Fruit fly (Drosophila melanogaster) whole organism, embryonic: Measurements from ENCODE around the gene CG31717.

Source experiments
- BEAF-32 ChIP-seq: fragments of 200-800 bp; sonication (Bioruptor generic); optimal IDR thresholded peaks from 3 replicates; lab custom pipeline; 2017; ENCODE audit warnings: missing biosample characterization, missing genetic modification characterization, mild to moderate bottlenecking, moderate library complexity, missing genetic modification reagents
- BtbVII ChIP-seq: fragments of 200-800 bp; sonication (Bioruptor generic); optimal IDR thresholded peaks from 3 replicates; lab custom pipeline; 2017; ENCODE audit warnings: missing biosample characterization, mild to moderate bottlenecking, missing genetic modification characterization
- CG11398 ChIP-seq: fragments of 200-800 bp; sonication (Bioruptor generic); optimal IDR thresholded peaks from 2 replicates; lab custom pipeline; 2016; ENCODE audit warnings: missing biosample characterization, missing genetic modification characterization
- CG14050 ChIP-seq: fragments of 200-800 bp; sonication (Bioruptor generic); IDR thresholded peaks from 3 replicates; pipeline ENCODE4 v1.3.6; 2022; ENCODE audit warnings: missing biosample characterization, missing genetic modification characterization
- CG14710 ChIP-seq: fragments of 200-800 bp; sonication (Bioruptor generic); optimal IDR thresholded peaks from 3 replicates; lab custom pipeline; 2019; ENCODE audit warnings: missing biosample characterization, mild to moderate bottlenecking, missing genetic modification characterization, moderate library complexity
- CG15479 ChIP-seq: fragments of 200-800 bp; sonication (Bioruptor generic); optimal IDR thresholded peaks from 3 replicates; lab custom pipeline; 2019; ENCODE audit warnings: missing biosample characterization, mild to moderate bottlenecking, missing genetic modification characterization, moderate library complexity
- CG15696 ChIP-seq: fragments of 200-800 bp; sonication (Bioruptor generic); optimal IDR thresholded peaks from 2 replicates; lab custom pipeline; 2019; ENCODE audit warnings: missing biosample characterization, mild to moderate bottlenecking, missing genetic modification characterization, moderate library complexity
- CG17361 ChIP-seq: fragments of 200-800 bp; sonication (Bioruptor generic); IDR thresholded peaks from 3 replicates; pipeline ENCODE4 v1.3.6; 2022; ENCODE audit warnings: missing biosample characterization, missing genetic modification characterization
- CG17912 ChIP-seq: fragments of 200-800 bp; sonication (Bioruptor generic); optimal IDR thresholded peaks from 2 replicates; lab custom pipeline; 2018; ENCODE audit warnings: missing biosample characterization, mild to moderate bottlenecking, missing genetic modification characterization
- CG2712 ChIP-seq: fragments of 200-800 bp; optimal IDR thresholded peaks from 3 replicates; lab custom pipeline; 2019; ENCODE audit warnings: missing biosample characterization, mild to moderate bottlenecking, missing genetic modification characterization, moderate library complexity
- CG33557 ChIP-seq: fragments of 200-800 bp; sonication (Bioruptor generic); optimal IDR thresholded peaks from 2 replicates; lab custom pipeline; 2019; ENCODE audit warnings: missing biosample characterization, mild to moderate bottlenecking, missing genetic modification characterization, moderate library complexity
- CG34376 ChIP-seq: fragments of 200-800 bp; sonication (Bioruptor generic); optimal IDR thresholded peaks from 2 replicates; lab custom pipeline; 2018; ENCODE audit warnings: missing biosample characterization, mild to moderate bottlenecking, missing genetic modification characterization
- CG4360 ChIP-seq: fragments of 200-800 bp; sonication (Bioruptor generic); IDR thresholded peaks from 2 replicates; pipeline ENCODE4 v1.3.6; 2022; ENCODE audit warnings: missing biosample characterization, missing genetic modification characterization
- CG6813 ChIP-seq: fragments of 200-800 bp; sonication (Bioruptor generic); optimal IDR thresholded peaks from 2 replicates; lab custom pipeline; 2017; ENCODE audit warnings: missing biosample characterization, missing genetic modification characterization, mild to moderate bottlenecking, moderate library complexity, missing genetic modification reagents
- Dbx ChIP-seq: fragments of 200-800 bp; sonication (Bioruptor generic); IDR thresholded peaks from 3 replicates; pipeline ENCODE4 v1.3.6; 2022; ENCODE audit warnings: missing biosample characterization, missing genetic modification characterization
- Deaf1 ChIP-seq: fragments of 200-800 bp; optimal IDR thresholded peaks from 3 replicates; lab custom pipeline; 2019; ENCODE audit warnings: missing biosample characterization, mild to moderate bottlenecking, missing genetic modification characterization, moderate library complexity
- GATAe ChIP-seq: fragments of 200-800 bp; sonication (Bioruptor generic); conservative IDR thresholded peaks from 2 replicates; pipeline ENCODE4 v1.3.6; 2022; ENCODE audit warnings: missing biosample characterization, missing genetic modification characterization
- HmgZ ChIP-seq: fragments of 200-800 bp; sonication (Bioruptor generic); optimal IDR thresholded peaks from 2 replicates; lab custom pipeline; 2018; ENCODE audit warnings: missing biosample characterization, mild to moderate bottlenecking, missing genetic modification characterization
- MBD-R2 ChIP-seq: fragments of 200-800 bp; sonication (Bioruptor generic); IDR thresholded peaks from 2 replicates; pipeline ENCODE4 v1.3.6; 2022; ENCODE audit warnings: missing biosample characterization, missing genetic modification characterization
- MTF-1 ChIP-seq: fragments of 200-800 bp; sonication (Bioruptor generic); optimal IDR thresholded peaks from 2 replicates; lab custom pipeline; 2018; ENCODE audit warnings: missing biosample characterization, mild to moderate bottlenecking, missing genetic modification characterization, borderline replicate concordance
- Sox100B ChIP-seq: fragments of 200-800 bp; sonication (Bioruptor generic); optimal IDR thresholded peaks from 3 replicates; lab custom pipeline; 2018; ENCODE audit warnings: missing biosample characterization, mild to moderate bottlenecking, missing genetic modification characterization
- Sry-δ ChIP-seq: fragments of 200-800 bp; sonication (Bioruptor generic); optimal IDR thresholded peaks from 2 replicates; lab custom pipeline; 2016; ENCODE audit warnings: missing biosample characterization, missing genetic modification characterization
- Ssrp ChIP-seq: fragments of 200-800 bp; sonication (Bioruptor generic); optimal IDR thresholded peaks from 2 replicates; lab custom pipeline; 2018; ENCODE audit warnings: missing biosample characterization, mild to moderate bottlenecking, missing genetic modification characterization, moderate library complexity
- Stat92E ChIP-seq, 3 experiments: fragments of >200 bp in 2 of 3; fragments of 200-800 bp in 1 of 3; sonication (Bioruptor generic) in 1 of 3; optimal IDR thresholded peaks; 2 replicates each; lab custom pipeline; 2017 to 2019; ENCODE audit warnings: missing biosample characterization in 3 of 3, missing genetic modification characterization in 3 of 3, mild to moderate bottlenecking in 1 of 3, moderate library complexity in 1 of 3
- Trl ChIP-seq, 3 experiments: fragments of >200 bp in 2 of 3; fragments of 200-800 bp in 1 of 3; sonication (Bioruptor generic) in 1 of 3; optimal IDR thresholded peaks; 2 replicates in 1 of 3; 3 replicates in 2 of 3; lab custom pipeline; 2016 to 2017; ENCODE audit warnings: missing biosample characterization in 1 of 3, missing genetic modification characterization in 1 of 3
- ac ChIP-seq: fragments of 200-800 bp; sonication (Bioruptor generic); optimal IDR thresholded peaks from 3 replicates; lab custom pipeline; 2017; ENCODE audit warnings: missing biosample characterization, mild to moderate bottlenecking, missing genetic modification characterization
- cg ChIP-seq: fragments of 200-800 bp; sonication (Bioruptor generic); optimal IDR thresholded peaks from 3 replicates; lab custom pipeline; 2019; ENCODE audit warnings: missing biosample characterization, mild to moderate bottlenecking, missing genetic modification characterization, moderate library complexity
- crp ChIP-seq, 2 experiments: fragments of 200-800 bp; sonication (Bioruptor generic); optimal IDR thresholded peaks; 2 replicates in 1 of 2; 3 replicates in 1 of 2; lab custom pipeline; 2017; ENCODE audit warnings: missing biosample characterization in 2 of 2, missing genetic modification characterization in 2 of 2, mild to moderate bottlenecking in 1 of 2, moderate library complexity in 1 of 2
- dmrt11E ChIP-seq: fragments of 200-800 bp; sonication (Bioruptor generic); optimal IDR thresholded peaks from 3 replicates; lab custom pipeline; 2018; ENCODE audit warnings: missing biosample characterization, mild to moderate bottlenecking, missing genetic modification characterization, moderate library complexity
- exex ChIP-seq: fragments of 200-800 bp; sonication (Bioruptor generic); optimal IDR thresholded peaks from 4 replicates; lab custom pipeline; 2018; ENCODE audit warnings: missing biosample characterization, mild to moderate bottlenecking, missing genetic modification characterization, moderate library complexity
- fd64A ChIP-seq: fragments of 200-800 bp; sonication (Bioruptor generic); optimal IDR thresholded peaks from 3 replicates; lab custom pipeline; 2018; ENCODE audit warnings: missing biosample characterization, mild to moderate bottlenecking, missing genetic modification characterization
- h ChIP-seq: fragments of >200 bp; optimal IDR thresholded peaks from 2 replicates; lab custom pipeline; 2017
- knrl ChIP-seq: fragments of 200-800 bp; sonication (Bioruptor generic); IDR thresholded peaks from 3 replicates; pipeline ENCODE4 v1.3.6; 2022; ENCODE audit warnings: missing biosample characterization, missing genetic modification characterization; ENCODE audit not compliant: partially characterized antibody
- lola ChIP-seq, 3 experiments: fragments of >200 bp in 2 of 3; fragments of 200-800 bp in 1 of 3; sonication (Bioruptor generic) in 1 of 3; optimal IDR thresholded peaks; 2 replicates each; lab custom pipeline; 2017 to 2019; ENCODE audit warnings: missing biosample characterization in 3 of 3, missing genetic modification characterization in 3 of 3, mild to moderate bottlenecking in 1 of 3, moderate library complexity in 1 of 3
- pfk ChIP-seq: fragments of 200-800 bp; sonication (Bioruptor generic); optimal IDR thresholded peaks from 2 replicates; lab custom pipeline; 2018; ENCODE audit warnings: missing biosample characterization, mild to moderate bottlenecking, missing genetic modification characterization, moderate library complexity
- pzg ChIP-seq: fragments of 200-800 bp; sonication (Bioruptor generic); optimal IDR thresholded peaks from 3 replicates; lab custom pipeline; 2018; ENCODE audit warnings: missing biosample characterization, mild to moderate bottlenecking, missing genetic modification characterization, moderate library complexity
- row ChIP-seq: fragments of 200-800 bp; sonication (Bioruptor generic); IDR thresholded peaks from 3 replicates; pipeline ENCODE4 v1.3.6; 2022; ENCODE audit warnings: missing biosample characterization, missing genetic modification characterization
- seq ChIP-seq: fragments of 200-800 bp; sonication (Bioruptor generic); IDR thresholded peaks from 2 replicates; pipeline ENCODE4 v1.3.6; 2022; ENCODE audit warnings: missing biosample characterization, missing genetic modification characterization
- sob ChIP-seq: fragments of 200-800 bp; sonication (Bioruptor generic); IDR thresholded peaks from 2 replicates; pipeline ENCODE4 v1.3.6; 2022; ENCODE audit warnings: missing biosample characterization, missing genetic modification characterization
- tll ChIP-seq, 2 experiments: fragments of 200-800 bp in 1 of 2; fragments of >200 bp in 1 of 2; sonication (Bioruptor generic) in 1 of 2; optimal IDR thresholded peaks; 2 replicates each; lab custom pipeline; 2017 to 2019; ENCODE audit warnings: missing biosample characterization in 2 of 2, missing genetic modification characterization in 2 of 2, mild to moderate bottlenecking in 1 of 2, moderate library complexity in 1 of 2
- toy ChIP-seq: fragments of 200-800 bp; sonication (Bioruptor generic); IDR thresholded peaks from 2 replicates; pipeline ENCODE4 v1.3.6; 2022; ENCODE audit warnings: missing biosample characterization, missing genetic modification characterization
- twi ChIP-seq: fragments of 200-800 bp; optimal IDR thresholded peaks from 2 replicates; lab custom pipeline; 2019; ENCODE audit warnings: missing biosample characterization, mild to moderate bottlenecking, missing genetic modification characterization, moderate library complexity
- vfl ChIP-seq: fragments of 200-800 bp; sonication (Bioruptor generic); optimal IDR thresholded peaks from 2 replicates; lab custom pipeline; 2016; ENCODE audit warnings: missing biosample characterization, missing genetic modification characterization
- zen ChIP-seq: fragments of 200-800 bp; sonication (Bioruptor generic); optimal IDR thresholded peaks from 3 replicates; lab custom pipeline; 2018; ENCODE audit warnings: missing biosample characterization, mild to moderate bottlenecking, missing genetic modification characterization, moderate library complexity

The CG31717 gene

dm6 chr2L:10237725-10238446, 12.7 kb upstream of the CG31717 start, which contains the start of gene mthl15 (continued):
- TF ChIP-seq pfk (GFP tag; lab: Kevin White, UChicago) (no peak), CG17912 (GFP tag; lab: Kevin White, UChicago) (peak; percentile 22), CG34376 (peak; percentile 69), HmgZ (peak; percentile 54), tll (GFP tag; optimal IDR thresholded peaks at IDR 0.05; lab: Kevin White, UChicago) (peak in 1 of 2 experiments; percentile 26), zen (tag; lab: Kevin White, UChicago) (peak; percentile 32), dmrt11E (tag; lab: Kevin White, UChicago) (peak; percentile 34), ac (GFP tag; lab: Kevin White, UChicago) (peak; percentile 30), row (GFP tag; lab: Robert Waterston, UW) (0 out of 3 replicates have a peak, but pooled peaks have one; percentile 11), CG33557 (GFP tag; lab: Kevin White, UChicago) (peak; percentile 36), CG2712 (tag; lab: Kevin White, UChicago) (no peak), vfl (GFP tag; lab: Kevin White, UChicago) (no peak), CG15479 (GFP tag; lab: Kevin White, UChicago) (peak; percentile 69), cg (GFP tag; lab: Kevin White, UChicago) (peak; percentile 68), Deaf1 (tag; lab: Kevin White, UChicago) (peak; percentile 72), fd64A (GFP tag; lab: Kevin White, UChicago) (peak; percentile 51), CG15696 (peak; percentile 34), exex (peak; percentile 95), CG4360 (GFP tag; lab: Robert Waterston, UW) (no peak), seq (GFP tag; lab: Robert Waterston, UW) (no peak), BtbVII (peak; percentile 3)

- TF ChIP-seq Sry-δ (GFP tag; lab: Kevin White, UChicago), result peak; percentile 1
- no peak for TF ChIP-seq h (lab: Kevin White, UChicago)
- TF ChIP-seq CG17912 (GFP tag; lab: Kevin White, UChicago), result peak; percentile 6
- peak; percentile 27 for TF ChIP-seq BEAF-32 (GFP tag; lab: Kevin White, UChicago)
- peak in 1 of 3 experiments; percentile 26 for TF ChIP-seq lola (GFP tag; optimal IDR thresholded peaks at IDR 0.05; lab: Kevin White, UChicago)
- TF ChIP-seq knrl, result no peak
- no peak for TF ChIP-seq MTF-1 (GFP tag; lab: Kevin White, UChicago)
- TF ChIP-seq Trl (optimal IDR thresholded peaks at IDR 0.05; lab: Kevin White, UChicago), result no peak
- TF ChIP-seq Trl (GFP tag; optimal IDR thresholded peaks at IDR 0.05; lab: Kevin White, UChicago), result no peak
- peak in 1 of 2 experiments; percentile 35 for TF ChIP-seq crp (GFP tag; optimal IDR thresholded peaks at IDR 0.05; lab: Kevin White, UChicago)
- TF ChIP-seq Ssrp (tag; lab: Kevin White, UChicago), result peak; percentile 36
- TF ChIP-seq Dbx, result no peak
- TF ChIP-seq MBD-R2, result 0 out of 2 replicates have a peak, but pooled peaks have one; percentile 12
- peak; percentile 40 for TF ChIP-seq pzg
- TF ChIP-seq twi (tag; lab: Kevin White, UChicago), result peak; percentile 14
- TF ChIP-seq CG11398, result peak; percentile 97
- TF ChIP-seq CG6813 (GFP tag; lab: Kevin White, UChicago), result no peak
- peak; percentile 75; the same call in 2 of the 3 replicates for TF ChIP-seq row (GFP tag; lab: Robert Waterston, UW)
- TF ChIP-seq CG14050, result no peak
- TF ChIP-seq Stat92E (GFP tag; optimal IDR thresholded peaks at IDR 0.05; lab: Kevin White, UChicago), result no peak
- no peak for TF ChIP-seq GATAe (GFP tag; lab: Robert Waterston, UW)
- TF ChIP-seq CG14710 (tag; lab: Kevin White, UChicago), result peak; percentile 33
- no peak for TF ChIP-seq toy (GFP tag; lab: Robert Waterston, UW)
- peak; percentile 25 for TF ChIP-seq Sox100B
- peak; percentile 70; the same call in 1 of the 3 replicates for TF ChIP-seq CG17361 (GFP tag; lab: Robert Waterston, UW)
- TF ChIP-seq sob (GFP tag; lab: Robert Waterston, UW), result no peak
Observed at dm6 chr2L:10238726-10239652, 11.5 kb upstream of the CG31717 start, which contains the start of gene me31B. Gene me31B (plus strand): TSS chr2L:10239341.
